Fruit fly (Drosophila melanogaster) whole organism, pupa: ENCODE results near the gene Eig71Eb.

Experiments
- CG10348 ChIP-seq: fragments of 200-800 bp; sonication (Bioruptor generic); IDR thresholded peaks from 2 replicates; pipeline ENCODE4 v1.3.6; 2022; ENCODE audit warnings: missing biosample characterization, missing genetic modification characterization
- CG12605 ChIP-seq: fragments of 200-800 bp; sonication (Bioruptor generic); IDR thresholded peaks from 2 replicates; pipeline ENCODE4 v1.3.6; 2022; ENCODE audit warnings: missing biosample characterization, missing genetic modification characterization
- CG13204 ChIP-seq: fragments of 200-800 bp; sonication (Bioruptor generic); optimal IDR thresholded peaks from 2 replicates; lab custom pipeline; 2018; ENCODE audit warnings: missing biosample characterization, mild to moderate bottlenecking, missing genetic modification characterization, moderate library complexity
- CG14655 ChIP-seq: fragments of 200-800 bp; sonication (Bioruptor generic); optimal IDR thresholded peaks from 3 replicates; lab custom pipeline; 2017; ENCODE audit warnings: mild to moderate bottlenecking, missing biosample characterization, missing genetic modification reagents, missing genetic modification characterization
- CG15710 ChIP-seq: fragments of 200-800 bp; sonication (Bioruptor generic); optimal IDR thresholded peaks from 2 replicates; lab custom pipeline; 2018; ENCODE audit warnings: missing biosample characterization, mild to moderate bottlenecking, missing genetic modification characterization, moderate library complexity
- CG17806 ChIP-seq: fragments of 200-800 bp; sonication (Bioruptor generic); optimal IDR thresholded peaks from 2 replicates; lab custom pipeline; 2018; ENCODE audit warnings: missing biosample characterization, mild to moderate bottlenecking, missing genetic modification characterization, moderate library complexity
- CG32121 ChIP-seq: fragments of 200-800 bp; sonication (Bioruptor generic); IDR thresholded peaks from 2 replicates; pipeline ENCODE4 v1.3.6; 2022; ENCODE audit warnings: missing biosample characterization, missing genetic modification characterization
- CG34367 ChIP-seq: fragments of 200-800 bp; sonication (Bioruptor generic); optimal IDR thresholded peaks from 2 replicates; lab custom pipeline; 2018; ENCODE audit warnings: missing biosample characterization, mild to moderate bottlenecking, missing genetic modification characterization
- CG4496 ChIP-seq: fragments of 200-800 bp; sonication (Bioruptor generic); IDR thresholded peaks from 3 replicates; pipeline ENCODE4 v1.3.6; 2022; ENCODE audit warnings: missing biosample characterization, missing genetic modification characterization
- CG8159 ChIP-seq: fragments of 200-800 bp; sonication (Bioruptor generic); optimal IDR thresholded peaks from 3 replicates; lab custom pipeline; 2018; ENCODE audit warnings: missing biosample characterization, mild to moderate bottlenecking, missing genetic modification characterization, moderate library complexity
- CG8301 ChIP-seq: fragments of 200-800 bp; sonication (Bioruptor generic); optimal IDR thresholded peaks from 2 replicates; lab custom pipeline; 2018; ENCODE audit warnings: missing biosample characterization, mild to moderate bottlenecking, missing genetic modification characterization
- CG9948 ChIP-seq: fragments of 200-800 bp; sonication (Bioruptor generic); optimal IDR thresholded peaks from 2 replicates; lab custom pipeline; 2018; ENCODE audit warnings: missing biosample characterization, mild to moderate bottlenecking, missing genetic modification characterization, moderate library complexity
- D1 ChIP-seq: fragments of 200-800 bp; sonication (Bioruptor generic); optimal IDR thresholded peaks from 2 replicates; lab custom pipeline; 2018; ENCODE audit warnings: missing biosample characterization, mild to moderate bottlenecking, missing genetic modification characterization, moderate library complexity
- EcR ChIP-seq: fragments of 200-800 bp; sonication (Bioruptor generic); optimal IDR thresholded peaks from 3 replicates; lab custom pipeline; 2019; ENCODE audit warnings: missing biosample characterization, missing genetic modification characterization, mild to moderate bottlenecking, moderate library complexity, missing genetic modification reagents
- Ets98B ChIP-seq: fragments of 200-800 bp; sonication (Bioruptor generic); IDR thresholded peaks from 2 replicates; pipeline ENCODE4 v1.3.6; 2022; ENCODE audit warnings: missing biosample characterization, missing genetic modification characterization
- Pif1A ChIP-seq: fragments of 200-800 bp; sonication (Bioruptor generic); optimal IDR thresholded peaks from 3 replicates; lab custom pipeline; 2016; ENCODE audit warnings: missing biosample characterization, missing genetic modification characterization
- Pif1B ChIP-seq: fragments of 200-800 bp; sonication (Bioruptor generic); optimal IDR thresholded peaks from 3 replicates; lab custom pipeline; 2016; ENCODE audit warnings: missing biosample characterization, missing genetic modification characterization
- Snoo ChIP-seq: fragments of 200-800 bp; sonication (Bioruptor generic); optimal IDR thresholded peaks from 3 replicates; lab custom pipeline; 2017; ENCODE audit warnings: missing biosample characterization, mild to moderate bottlenecking, missing genetic modification characterization, inconsistent platforms
- fd96Ca ChIP-seq: fragments of 200-800 bp; sonication (Bioruptor generic); IDR thresholded peaks from 3 replicates; pipeline ENCODE4 v1.3.6; 2022; ENCODE audit warnings: missing biosample characterization, missing genetic modification characterization
- gl ChIP-seq: fragments of 200-800 bp; sonication (Bioruptor generic); optimal IDR thresholded peaks from 2 replicates; lab custom pipeline; 2018; ENCODE audit warnings: missing biosample characterization, mild to moderate bottlenecking, missing genetic modification characterization
- rn ChIP-seq: fragments of 200-800 bp; sonication (Bioruptor generic); IDR thresholded peaks from 2 replicates; pipeline ENCODE4 v1.3.6; 2022; ENCODE audit warnings: missing biosample characterization, missing genetic modification characterization

The Eig71Eb gene

dm6 chr3L:15616900-15617299 lies 32.8 kb upstream of the Eig71Eb start:
- TF ChIP-seq rn (GFP tag; lab: Robert Waterston, UW): no peak
- no peak for TF ChIP-seq Pif1B (GFP tag; lab: Kevin White, UChicago)
- no peak for TF ChIP-seq CG9948
- no peak for TF ChIP-seq CG15710 (tag; lab: Kevin White, UChicago)
- TF ChIP-seq CG17806 (tag; lab: Kevin White, UChicago): no peak

dm6 chr3L:15619626-15620247 lies 30.0 kb upstream of the Eig71Eb start, which contains the start of gene Phs:
Gene Phs (plus strand): TSS chr3L:15619901.
- TF ChIP-seq fd96Ca (GFP tag; lab: Robert Waterston, UW) (peak; percentile 81), CG8159 (tag; lab: Kevin White, UChicago) (peak; percentile 52), CG34367 (tag; lab: Kevin White, UChicago) (peak; percentile 44), CG10348 (no peak), CG8301 (tag; lab: Kevin White, UChicago) (no peak), CG13204 (peak; percentile 38), gl (peak; percentile 2), rn (GFP tag; lab: Robert Waterston, UW) (no peak), Snoo (tag; lab: Kevin White, UChicago) (peak; percentile 73), CG9948 (no peak), CG4496 (GFP tag; lab: Robert Waterston, UW) (peak; percentile 82), CG14655 (GFP tag; lab: Kevin White, UChicago) (no peak), EcR (peak; percentile 64), Pif1B (GFP tag; lab: Kevin White, UChicago) (peak; percentile 63), Pif1A (GFP tag; lab: Kevin White, UChicago) (no peak), CG12605 (GFP tag; lab: Robert Waterston, UW) (no peak), Ets98B (GFP tag; lab: Robert Waterston, UW) (peak; percentile 76), D1 (peak; percentile 9), CG15710 (tag; lab: Kevin White, UChicago) (peak; percentile 46), CG17806 (tag; lab: Kevin White, UChicago) (peak; percentile 27), CG32121 (GFP tag; lab: Robert Waterston, UW) (peak; percentile 73)

- TF ChIP-seq CG4496 (GFP tag; lab: Robert Waterston, UW) (peak; percentile 11; the same call in 1 of the 3 replicates), CG17806 (tag; lab: Kevin White, UChicago) (no peak)
- TF ChIP-seq, all 21 proteins: peak for 1
Measured at dm6 chr3L:15624097-15624496, 25.6 kb upstream of the Eig71Eb start.

dm6 chr3L:15624944-15625610 lies 24.7 kb upstream of the Eig71Eb start:
- TF ChIP-seq CG32121 (GFP tag; lab: Robert Waterston, UW): no peak
- peak; percentile 65; the same call in 2 of the 3 replicates for TF ChIP-seq CG4496 (GFP tag; lab: Robert Waterston, UW)

- TF ChIP-seq CG9948 (peak; percentile 98), CG4496 (GFP tag; lab: Robert Waterston, UW) (peak; percentile 87), Ets98B (GFP tag; lab: Robert Waterston, UW) (peak; percentile 74), CG14655 (GFP tag; lab: Kevin White, UChicago) (peak; percentile 98), Snoo (tag; lab: Kevin White, UChicago) (peak; percentile 96), Pif1B (GFP tag; lab: Kevin White, UChicago) (peak; percentile 78), CG10348 (no peak; the same call in none of the 2 replicates), D1 (peak; percentile 93), CG15710 (tag; lab: Kevin White, UChicago) (peak; percentile 96), EcR (peak; percentile 97), CG8301 (tag; lab: Kevin White, UChicago) (peak; percentile 98), CG32121 (GFP tag; lab: Robert Waterston, UW) (peak; percentile 96), rn (GFP tag; lab: Robert Waterston, UW) (peak; percentile 90), CG8159 (tag; lab: Kevin White, UChicago) (peak; percentile 97), CG34367 (tag; lab: Kevin White, UChicago) (peak; percentile 90), CG12605 (GFP tag; lab: Robert Waterston, UW) (peak; percentile 72), Pif1A (GFP tag; lab: Kevin White, UChicago) (peak; percentile 62), fd96Ca (GFP tag; lab: Robert Waterston, UW) (no peak; the same call in none of the 3 replicates), CG17806 (tag; lab: Kevin White, UChicago) (peak; percentile 94), gl (peak; percentile 49), CG13204 (peak; percentile 64)
Measured at dm6 chr3L:15625676-15626414, 23.9 kb upstream of the Eig71Eb start.

- TF ChIP-seq CG15710 (tag; lab: Kevin White, UChicago): no peak
- TF ChIP-seq EcR: no peak
- TF ChIP-seq fd96Ca (GFP tag; lab: Robert Waterston, UW): no peak
- no peak for TF ChIP-seq CG13204
- no peak for TF ChIP-seq CG12605 (GFP tag; lab: Robert Waterston, UW)
- TF ChIP-seq CG14655 (GFP tag; lab: Kevin White, UChicago): no peak
- TF ChIP-seq CG10348: no peak
- TF ChIP-seq CG17806 (tag; lab: Kevin White, UChicago): no peak
- no peak for TF ChIP-seq gl
- no peak for TF ChIP-seq CG8159 (tag; lab: Kevin White, UChicago)
- no peak for TF ChIP-seq Ets98B (GFP tag; lab: Robert Waterston, UW)
- TF ChIP-seq Pif1B (GFP tag; lab: Kevin White, UChicago): no peak
- no peak for TF ChIP-seq Pif1A (GFP tag; lab: Kevin White, UChicago)
Measured at dm6 chr3L:15627295-15627694, 22.4 kb upstream of the Eig71Eb start.
